Fruit fly (Drosophila melanogaster) whole organism, embryonic: ENCODE measurements around the gene CG6142.

Source experiments
- ATbp ChIP-seq: fragments of 200-800 bp; sonication (Bioruptor generic); optimal IDR thresholded peaks from 2 replicates; lab custom pipeline; 2017; ENCODE audit warnings: missing biosample characterization, mild to moderate bottlenecking, missing genetic modification characterization, missing genetic modification reagents
- Antp ChIP-seq: fragments of 200-800 bp; sonication (Bioruptor generic); optimal IDR thresholded peaks from 3 replicates; lab custom pipeline; 2016; ENCODE audit warnings: missing biosample characterization, missing genetic modification characterization
- C15 ChIP-seq: fragments of 200-800 bp; sonication (Bioruptor generic); IDR thresholded peaks from 3 replicates; pipeline ENCODE4 v1.3.6; 2022; ENCODE audit warnings: missing biosample characterization, missing genetic modification characterization
- CG10209 ChIP-seq: fragments of 200-800 bp; sonication (Bioruptor generic); optimal IDR thresholded peaks from 3 replicates; lab custom pipeline; 2017; ENCODE audit warnings: missing biosample characterization, mild to moderate bottlenecking, missing genetic modification characterization, missing genetic modification reagents
- CG10274 ChIP-seq: fragments of 200-800 bp; sonication (Bioruptor generic); optimal IDR thresholded peaks from 3 replicates; lab custom pipeline; 2017; ENCODE audit warnings: missing biosample characterization, mild to moderate bottlenecking, missing genetic modification characterization
- CG11247 ChIP-seq: fragments of 200-800 bp; sonication (Bioruptor generic); IDR thresholded peaks from 2 replicates; pipeline ENCODE4 v1.3.6; 2022; ENCODE audit warnings: missing biosample characterization, missing genetic modification characterization
- CG11504 ChIP-seq: fragments of 200-800 bp; sonication (Bioruptor generic); optimal IDR thresholded peaks from 3 replicates; lab custom pipeline; 2019; ENCODE audit warnings: missing biosample characterization, mild to moderate bottlenecking, missing genetic modification characterization, moderate library complexity
- CG11695 ChIP-seq: fragments of 200-800 bp; sonication (Bioruptor generic); IDR thresholded peaks from 3 replicates; pipeline ENCODE4 v1.3.6; 2022; ENCODE audit warnings: missing biosample characterization, missing genetic modification characterization
- CG12659 ChIP-seq: fragments of 200-800 bp; sonication (Bioruptor generic); optimal IDR thresholded peaks from 3 replicates; lab custom pipeline; 2017; ENCODE audit warnings: mild to moderate bottlenecking, missing biosample characterization, missing genetic modification reagents, missing genetic modification characterization
- CG13424 ChIP-seq: fragments of 200-800 bp; sonication (Bioruptor generic); optimal IDR thresholded peaks from 2 replicates; lab custom pipeline; 2019; ENCODE audit warnings: missing biosample characterization, mild to moderate bottlenecking, missing genetic modification characterization, moderate library complexity
- CG14014 ChIP-seq: fragments of 200-800 bp; sonication (Bioruptor generic); IDR thresholded peaks from 2 replicates; pipeline ENCODE4 v1.3.6; 2022; ENCODE audit warnings: missing biosample characterization, missing genetic modification characterization
- CG15011 ChIP-seq: fragments of 200-800 bp; sonication (Bioruptor generic); optimal IDR thresholded peaks from 3 replicates; lab custom pipeline; 2018; ENCODE audit warnings: missing biosample characterization, mild to moderate bottlenecking, missing genetic modification characterization
- CG3281 ChIP-seq: fragments of 200-800 bp; sonication (Bioruptor generic); optimal IDR thresholded peaks from 3 replicates; lab custom pipeline; 2017; ENCODE audit warnings: missing biosample characterization, mild to moderate bottlenecking, missing genetic modification characterization
- CG34224 ChIP-seq: fragments of 200-800 bp; sonication (Bioruptor generic); IDR thresholded peaks from 3 replicates; pipeline ENCODE4 v1.3.6; 2022; ENCODE audit warnings: missing biosample characterization, missing genetic modification characterization; ENCODE audit not compliant: partially characterized antibody
- CG34376 ChIP-seq: fragments of 200-800 bp; sonication (Bioruptor generic); optimal IDR thresholded peaks from 2 replicates; lab custom pipeline; 2018; ENCODE audit warnings: missing biosample characterization, mild to moderate bottlenecking, missing genetic modification characterization
- CG3847 ChIP-seq: fragments of 200-800 bp; sonication (Bioruptor generic); IDR thresholded peaks from 2 replicates; pipeline ENCODE4 v1.3.6; 2022; ENCODE audit warnings: missing biosample characterization, missing genetic modification characterization
- CG4617 ChIP-seq: fragments of 200-800 bp; sonication (Bioruptor generic); optimal IDR thresholded peaks from 3 replicates; lab custom pipeline; 2016; ENCODE audit warnings: missing biosample characterization, missing genetic modification characterization, borderline replicate concordance
- CG5180 ChIP-seq: fragments of 200-800 bp; sonication (Bioruptor generic); optimal IDR thresholded peaks from 3 replicates; lab custom pipeline; 2017; ENCODE audit warnings: missing biosample characterization, missing genetic modification characterization, mild to moderate bottlenecking, moderate library complexity, missing genetic modification reagents
- CG6689 ChIP-seq: fragments of 200-800 bp; sonication (Bioruptor generic); IDR thresholded peaks from 2 replicates; pipeline ENCODE4 v1.3.6; 2022; ENCODE audit warnings: missing biosample characterization, missing genetic modification characterization
- CG6854 ChIP-seq: fragments of 200-800 bp; sonication (Bioruptor generic); optimal IDR thresholded peaks from 3 replicates; lab custom pipeline; 2017; ENCODE audit warnings: missing biosample characterization, mild to moderate bottlenecking, missing genetic modification characterization
- CG7786 ChIP-seq: fragments of 200-800 bp; sonication (Bioruptor generic); optimal IDR thresholded peaks from 2 replicates; lab custom pipeline; 2016; ENCODE audit warnings: missing biosample characterization, missing genetic modification characterization
- CG7928 ChIP-seq: fragments of 200-800 bp; sonication (Bioruptor generic); optimal IDR thresholded peaks from 2 replicates; lab custom pipeline; 2017; ENCODE audit warnings: missing biosample characterization, mild to moderate bottlenecking, missing genetic modification characterization
- CG8765 ChIP-seq: fragments of 200-800 bp; sonication (Bioruptor generic); IDR thresholded peaks from 2 replicates; pipeline ENCODE4 v1.3.6; 2022; ENCODE audit warnings: missing biosample characterization, missing genetic modification characterization
- CG8924 ChIP-seq: fragments of 200-800 bp; optimal IDR thresholded peaks from 3 replicates; lab custom pipeline; 2019; ENCODE audit warnings: missing biosample characterization, mild to moderate bottlenecking, missing genetic modification characterization, moderate library complexity
- CG9727 ChIP-seq: fragments of 200-800 bp; sonication (Bioruptor generic); optimal IDR thresholded peaks from 3 replicates; lab custom pipeline; 2017; ENCODE audit warnings: missing biosample characterization, mild to moderate bottlenecking, missing genetic modification characterization
- CG9797 ChIP-seq: fragments of 200-800 bp; sonication (Bioruptor generic); optimal IDR thresholded peaks from 3 replicates; lab custom pipeline; 2018; ENCODE audit warnings: missing biosample characterization, mild to moderate bottlenecking, missing genetic modification characterization
- CG9817 ChIP-seq: fragments of 200-800 bp; sonication (Bioruptor generic); optimal IDR thresholded peaks from 2 replicates; lab custom pipeline; 2018; ENCODE audit warnings: missing biosample characterization, mild to moderate bottlenecking, missing genetic modification characterization, moderate library complexity
- Drgx ChIP-seq: fragments of 200-800 bp; sonication (Bioruptor generic); IDR thresholded peaks from 2 replicates; pipeline ENCODE4 v1.3.6; 2022; ENCODE audit warnings: missing biosample characterization, missing genetic modification characterization
- Hey ChIP-seq: fragments of 200-800 bp; sonication (Bioruptor generic); optimal IDR thresholded peaks from 3 replicates; lab custom pipeline; 2018; ENCODE audit warnings: missing biosample characterization, mild to moderate bottlenecking, missing genetic modification characterization
- HmgD ChIP-seq: fragments of 200-800 bp; sonication (Bioruptor generic); optimal IDR thresholded peaks from 3 replicates; lab custom pipeline; 2016; ENCODE audit warnings: missing biosample characterization, missing genetic modification characterization
- Hr39 ChIP-seq: fragments of >200 bp; optimal IDR thresholded peaks from 2 replicates; lab custom pipeline; 2017
- Kr ChIP-seq: fragments of 200-800 bp; sonication (Bioruptor generic); optimal IDR thresholded peaks from 2 replicates; lab custom pipeline; 2017; ENCODE audit warnings: missing biosample characterization, mild to moderate bottlenecking, missing genetic modification characterization
- Lpt ChIP-seq: fragments of >200 bp; optimal IDR thresholded peaks from 2 replicates; lab custom pipeline; 2018; ENCODE audit warnings: missing biosample characterization, missing genetic modification characterization
- Med ChIP-seq: fragments of 200-800 bp; sonication (Bioruptor generic); peaks from one replicate; lab custom pipeline; 2016; ENCODE audit warnings: missing biosample characterization, missing genetic modification characterization, mild to moderate bottlenecking, inconsistent platforms, moderate library complexity
- Sin3A ChIP-seq: fragments of >200 bp; optimal IDR thresholded peaks from 2 replicates; lab custom pipeline; 2018
- al ChIP-seq: fragments of 200-800 bp; sonication (Bioruptor generic); IDR thresholded peaks from 2 replicates; pipeline ENCODE4 v1.3.6; 2022; ENCODE audit warnings: missing biosample characterization, missing genetic modification characterization
- amos ChIP-seq: fragments of 200-800 bp; sonication (Bioruptor generic); IDR thresholded peaks from 2 replicates; pipeline ENCODE4 v1.3.6; 2022; ENCODE audit warnings: missing biosample characterization, missing genetic modification characterization; ENCODE audit not compliant: partially characterized antibody
- ash1 ChIP-seq: fragments of 200-800 bp; sonication (Bioruptor generic); optimal IDR thresholded peaks from 2 replicates; lab custom pipeline; 2018; ENCODE audit warnings: missing biosample characterization, mild to moderate bottlenecking, missing genetic modification characterization
- bcd ChIP-seq: fragments of 200-800 bp; sonication (Bioruptor generic); optimal IDR thresholded peaks from 2 replicates; lab custom pipeline; 2017; ENCODE audit warnings: missing biosample characterization, mild to moderate bottlenecking, missing genetic modification characterization
- cato ChIP-seq: fragments of 200-800 bp; sonication (Bioruptor generic); optimal IDR thresholded peaks from 2 replicates; lab custom pipeline; 2016; ENCODE audit warnings: missing biosample characterization, missing genetic modification characterization, borderline replicate concordance
- dpn ChIP-seq, 2 experiments: fragments of 200-800 bp; sonication (Bioruptor generic); optimal IDR thresholded peaks; 3 replicates each; lab custom pipeline; 2016; ENCODE audit warnings: missing biosample characterization in 2 of 2, missing genetic modification characterization in 2 of 2
- esg ChIP-seq: fragments of 200-800 bp; sonication (Bioruptor generic); conservative IDR thresholded peaks from 2 replicates; pipeline ENCODE4 v1.3.6; 2022; ENCODE audit warnings: missing biosample characterization, missing genetic modification characterization
- exex ChIP-seq: fragments of 200-800 bp; sonication (Bioruptor generic); optimal IDR thresholded peaks from 4 replicates; lab custom pipeline; 2018; ENCODE audit warnings: missing biosample characterization, mild to moderate bottlenecking, missing genetic modification characterization, moderate library complexity
- fd64A ChIP-seq: fragments of 200-800 bp; sonication (Bioruptor generic); optimal IDR thresholded peaks from 3 replicates; lab custom pipeline; 2018; ENCODE audit warnings: missing biosample characterization, mild to moderate bottlenecking, missing genetic modification characterization
- gcm2 ChIP-seq: fragments of 200-800 bp; sonication (Bioruptor generic); optimal IDR thresholded peaks from 2 replicates; lab custom pipeline; 2016; ENCODE audit warnings: missing biosample characterization, missing genetic modification characterization
- otp ChIP-seq: fragments of 200-800 bp; sonication (Bioruptor generic); IDR thresholded peaks from 3 replicates; pipeline ENCODE4, ENCODE4 v1.3.6; 2022; ENCODE audit warnings: missing biosample characterization, missing genetic modification characterization
- prd ChIP-seq, 3 experiments: fragments of >200 bp in 2 of 3; fragments of 200-800 bp in 1 of 3; sonication (Bioruptor generic) in 1 of 3; optimal IDR thresholded peaks in 2 of 3; IDR thresholded peaks in 1 of 3; 2 replicates in 2 of 3; 3 replicates in 1 of 3; pipeline versions ENCODE4 v1.3.6 to Lab custom; 2017 to 2022; ENCODE audit warnings: missing biosample characterization in 1 of 3, missing genetic modification characterization in 1 of 3
- pum ChIP-seq: fragments of 200-800 bp; sonication (Bioruptor generic); optimal IDR thresholded peaks from 2 replicates; lab custom pipeline; 2016; ENCODE audit warnings: missing biosample characterization, missing genetic modification characterization
- sd ChIP-seq: fragments of 200-800 bp; sonication (Bioruptor generic); optimal IDR thresholded peaks from 3 replicates; lab custom pipeline; 2018; ENCODE audit warnings: missing biosample characterization, mild to moderate bottlenecking, missing genetic modification characterization, moderate library complexity
- sob ChIP-seq: fragments of 200-800 bp; sonication (Bioruptor generic); IDR thresholded peaks from 2 replicates; pipeline ENCODE4 v1.3.6; 2022; ENCODE audit warnings: missing biosample characterization, missing genetic modification characterization
- tx ChIP-seq: fragments of 200-800 bp; sonication (Bioruptor generic); optimal IDR thresholded peaks from 2 replicates; lab custom pipeline; 2016; ENCODE audit warnings: missing biosample characterization, missing genetic modification characterization

Gene CG6142

DNA sequence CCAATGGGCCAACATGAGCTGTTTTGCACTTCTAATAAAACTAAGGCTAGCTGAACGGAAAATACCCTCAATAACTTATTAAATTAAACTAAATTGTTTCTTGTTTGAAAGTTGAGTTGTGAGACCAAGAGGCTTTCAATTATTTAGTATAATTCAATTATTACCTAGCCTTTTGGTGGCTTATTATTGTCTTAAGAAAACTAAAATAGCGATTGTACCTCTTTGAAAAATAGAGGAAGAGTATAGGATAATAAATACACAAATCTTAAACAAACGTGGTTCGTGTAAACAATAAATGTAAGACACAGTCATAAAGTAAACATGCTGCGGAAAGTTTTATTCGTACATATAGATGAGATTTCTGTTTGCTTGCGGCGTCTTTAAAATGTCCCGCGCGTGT lies 11.8 kb upstream of the CG6142 start (continued):
- TF ChIP-seq CG7928 (GFP tag; lab: Kevin White, UChicago) (no peak), Lpt (GFP tag; lab: Kevin White, UChicago) (no peak), pum (no peak), C15 (GFP tag; lab: Robert Waterston, UW) (no peak), CG11695 (peak; percentile 69; the same call in 2 of the 3 replicates), CG8765 (no peak), otp (GFP tag; lab: Robert Waterston, UW) (no peak), gcm2 (GFP tag; lab: Kevin White, UChicago) (no peak), Hr39 (no peak), CG8924 (tag; lab: Kevin White, UChicago) (peak; percentile 8), Sin3A (lab: Kevin White, UChicago) (no peak), CG6854 (GFP tag; lab: Kevin White, UChicago) (peak; percentile 50), ATbp (GFP tag; lab: Kevin White, UChicago) (no peak), CG11247 (GFP tag; lab: Robert Waterston, UW) (no peak), ash1 (GFP tag; lab: Kevin White, UChicago) (no peak), CG11504 (peak; percentile 46), al (peak; percentile 17; the same call in 1 of the 2 replicates), CG6689 (GFP tag; lab: Robert Waterston, UW) (peak; percentile 49; the same call in 1 of the 2 replicates), CG34376 (GFP tag; lab: Kevin White, UChicago) (no peak), Med (GFP tag; lab: Kevin White, UChicago) (peak; percentile 81), CG3281 (GFP tag; lab: Kevin White, UChicago) (peak; percentile 70), prd (optimal IDR thresholded peaks at IDR 0.05; lab: Kevin White, UChicago) (no peak), prd (GFP tag; IDR thresholded peaks at IDR 0.05; lab: Robert Waterston, UW) (peak; percentile 21; the same call in 1 of the 3 replicates), CG9797 (no peak), esg (GFP tag; lab: Robert Waterston, UW) (0 out of 2 replicates have a peak, but pooled peaks have one; percentile 16), CG4617 (GFP tag; lab: Kevin White, UChicago) (no peak), Antp (no peak), CG14014 (GFP tag; lab: Robert Waterston, UW) (peak; percentile 37; the same call in 1 of the 2 replicates), CG9727 (GFP tag; lab: Kevin White, UChicago) (peak; percentile 62), exex (peak; percentile 19), sd (tag; lab: Kevin White, UChicago) (peak; percentile 33), CG10209 (GFP tag; lab: Kevin White, UChicago) (peak; percentile 28), CG34224 (GFP tag; lab: Robert Waterston, UW) (no peak), cato (no peak), CG5180 (GFP tag; lab: Kevin White, UChicago) (no peak), CG12659 (GFP tag; lab: Kevin White, UChicago) (peak; percentile 36), bcd (GFP tag; lab: Kevin White, UChicago) (peak; percentile 53), Kr (no peak), sob (peak; percentile 47; the same call in 1 of the 2 replicates), amos (GFP tag; lab: Robert Waterston, UW) (no peak), CG3847 (GFP tag; lab: Robert Waterston, UW) (peak; percentile 51), Hey (no peak), dpn (GFP tag; optimal IDR thresholded peaks at IDR 0.05; lab: Kevin White, UChicago) (peak in 1 of 2 experiments; percentile 21), CG9817 (tag; lab: Kevin White, UChicago) (peak; percentile 48), CG13424 (tag; lab: Kevin White, UChicago) (peak; percentile 26), CG15011 (GFP tag; lab: Kevin White, UChicago) (peak; percentile 45), HmgD (GFP tag; lab: Kevin White, UChicago) (no peak), CG7786 (GFP tag; lab: Kevin White, UChicago) (peak; percentile 29), CG10274 (GFP tag; lab: Kevin White, UChicago) (peak; percentile 25), Drgx (GFP tag; lab: Robert Waterston, UW) (peak; percentile 24; the same call in 1 of the 2 replicates), tx (GFP tag; lab: Kevin White, UChicago) (no peak), fd64A (GFP tag; lab: Kevin White, UChicago) (no peak)
